Worm (Caenorhabditis elegans) whole organism, L3 larva: Measurements from ENCODE around the gene col-105.

ENCODE experiments used
- R02D3.7 ChIP-seq: fragments of 150-350 bp; optimal IDR thresholded peaks from 2 replicates; lab custom pipeline; 2014; ENCODE audit warnings: missing biosample characterization, missing genetic modification characterization
- ZK546.5 ChIP-seq: sonication (generic microtip); optimal IDR thresholded peaks from 2 replicates; lab custom pipeline; 2017; ENCODE audit warnings: missing biosample characterization, missing genetic modification characterization
- aly-2 ChIP-seq: fragments of 150-350 bp; optimal IDR thresholded peaks from 2 replicates; lab custom pipeline; 2014; ENCODE audit warnings: missing biosample characterization, missing genetic modification characterization
- ceh-16 ChIP-seq: sonication (generic microtip); optimal IDR thresholded peaks from 2 replicates; lab custom pipeline; 2017; ENCODE audit warnings: missing biosample characterization, missing genetic modification characterization
- ceh-28 ChIP-seq: fragments of 150-350 bp; optimal IDR thresholded peaks from 2 replicates; lab custom pipeline; 2014; ENCODE audit warnings: missing biosample characterization, missing genetic modification reagents, missing genetic modification characterization
- ceh-82 ChIP-seq: fragments of 150-350 bp; optimal IDR thresholded peaks from 2 replicates; lab custom pipeline; 2014; ENCODE audit warnings: missing biosample characterization, missing genetic modification characterization
- ceh-9 ChIP-seq: sonication (generic microtip); optimal IDR thresholded peaks from 2 replicates; lab custom pipeline; 2018; ENCODE audit warnings: missing biosample characterization, missing genetic modification characterization
- daf-12 ChIP-seq: fragments of 150-350 bp; optimal IDR thresholded peaks from 2 replicates; lab custom pipeline; 2014; ENCODE audit warnings: missing biosample characterization, missing genetic modification reagents, missing genetic modification characterization
- egl-27 ChIP-seq: sonication (generic microtip); optimal IDR thresholded peaks from 4 replicates; lab custom pipeline; 2017; ENCODE audit warnings: missing biosample characterization, missing genetic modification reagents, missing genetic modification characterization
- egl-5 ChIP-seq: fragments of 150-350 bp; optimal IDR thresholded peaks from 2 replicates; lab custom pipeline; 2017; ENCODE audit warnings: missing biosample characterization, missing genetic modification reagents, missing genetic modification characterization, inconsistent platforms
- elt-2 ChIP-seq: sonication (generic microtip); optimal IDR thresholded peaks from 2 replicates; lab custom pipeline; 2016; ENCODE audit warnings: missing genetic modification reagents, mild to moderate bottlenecking, missing genetic modification characterization, missing compliant biosample characterization
- elt-3 ChIP-seq, 3 experiments: fragments of 150-350 bp in 1 of 3; sonication (generic microtip) in 2 of 3; optimal IDR thresholded peaks; 2 replicates in 2 of 3; 4 replicates in 1 of 3; lab custom pipeline; 2014 to 2017; ENCODE audit warnings: missing biosample characterization in 3 of 3, missing genetic modification characterization in 3 of 3
- eor-1 ChIP-seq, 2 experiments: fragments of 150-350 bp; optimal IDR thresholded peaks; 2 replicates each; lab custom pipeline; 2014 to 2018; ENCODE audit warnings: missing biosample characterization in 2 of 2, missing genetic modification characterization in 2 of 2
- fkh-10 ChIP-seq: sonication (generic microtip); optimal IDR thresholded peaks from 2 replicates; lab custom pipeline; 2017; ENCODE audit warnings: missing biosample characterization, missing genetic modification reagents, missing genetic modification characterization
- fkh-2 ChIP-seq: fragments of 150-350 bp; optimal IDR thresholded peaks from 2 replicates; lab custom pipeline; 2014; ENCODE audit warnings: missing biosample characterization, missing genetic modification reagents, missing genetic modification characterization
- fos-1 ChIP-seq: fragments of 150-350 bp; optimal IDR thresholded peaks from 2 replicates; lab custom pipeline; 2014; ENCODE audit warnings: missing biosample characterization, missing genetic modification characterization
- hmg-11 ChIP-seq: sonication (generic microtip); optimal IDR thresholded peaks from 2 replicates; lab custom pipeline; 2016; ENCODE audit warnings: missing genetic modification characterization, missing compliant biosample characterization
- jun-1 ChIP-seq: fragments of 150-350 bp; optimal IDR thresholded peaks from 2 replicates; lab custom pipeline; 2014; ENCODE audit warnings: missing biosample characterization, missing genetic modification reagents, missing genetic modification characterization
- lin-15B ChIP-seq: fragments of 150-350 bp; optimal IDR thresholded peaks from 2 replicates; lab custom pipeline; 2014; ENCODE audit warnings: missing biosample characterization, missing genetic modification characterization
- lin-39 ChIP-seq: fragments of 150-350 bp; optimal IDR thresholded peaks from 2 replicates; lab custom pipeline; 2018; ENCODE audit warnings: missing biosample characterization, missing genetic modification reagents, missing genetic modification characterization
- lsy-12 ChIP-seq: sonication (generic microtip); optimal IDR thresholded peaks from 2 replicates; lab custom pipeline; 2016; ENCODE audit warnings: mild to moderate bottlenecking, missing genetic modification characterization, missing compliant biosample characterization
- mml-1 ChIP-seq: fragments of 150-350 bp; sonication (generic microtip); optimal IDR thresholded peaks from 3 replicates; lab custom pipeline; 2014; ENCODE audit warnings: missing biosample characterization, missing genetic modification characterization
- nhr-11 ChIP-seq: fragments of 150-350 bp; optimal IDR thresholded peaks from 2 replicates; lab custom pipeline; 2014; ENCODE audit warnings: missing biosample characterization, missing genetic modification characterization
- nhr-12 ChIP-seq: fragments of 150-350 bp; optimal IDR thresholded peaks from 2 replicates; lab custom pipeline; 2014; ENCODE audit warnings: missing biosample characterization, missing genetic modification characterization
- nhr-23 ChIP-seq: fragments of 150-350 bp; optimal IDR thresholded peaks from 2 replicates; lab custom pipeline; 2014; ENCODE audit warnings: missing biosample characterization, missing genetic modification reagents, missing genetic modification characterization
- nhr-237 ChIP-seq: fragments of 150-350 bp; optimal IDR thresholded peaks from 2 replicates; lab custom pipeline; 2014; ENCODE audit warnings: missing biosample characterization, missing genetic modification characterization
- nhr-28 ChIP-seq: fragments of 150-350 bp; optimal IDR thresholded peaks from 2 replicates; lab custom pipeline; 2014; ENCODE audit warnings: missing biosample characterization, missing genetic modification characterization
- nhr-43 ChIP-seq: sonication (generic microtip); optimal IDR thresholded peaks from 2 replicates; lab custom pipeline; 2016; ENCODE audit warnings: mild to moderate bottlenecking, missing genetic modification characterization, missing compliant biosample characterization; ENCODE audit not compliant: poor library complexity, severe bottlenecking
- nhr-67 ChIP-seq: fragments of 150-350 bp; optimal IDR thresholded peaks from 2 replicates; lab custom pipeline; 2014; ENCODE audit warnings: missing biosample characterization, missing genetic modification characterization
- nhr-76 ChIP-seq: fragments of 150-350 bp; sonication (generic microtip); optimal IDR thresholded peaks from 5 replicates; lab custom pipeline; 2014; ENCODE audit warnings: missing biosample characterization, missing genetic modification characterization
- nhr-77 ChIP-seq: fragments of 150-350 bp; optimal IDR thresholded peaks from 2 replicates; lab custom pipeline; 2014; ENCODE audit warnings: missing biosample characterization, missing genetic modification characterization
- pqm-1 ChIP-seq: fragments of 150-350 bp; optimal IDR thresholded peaks from 2 replicates; lab custom pipeline; 2017; ENCODE audit warnings: missing biosample characterization, missing genetic modification characterization, inconsistent platforms
- skn-1 ChIP-seq: fragments of 150-350 bp; optimal IDR thresholded peaks from 2 replicates; lab custom pipeline; 2014; ENCODE audit warnings: missing biosample characterization, missing genetic modification characterization
- unc-39 ChIP-seq: sonication (generic microtip); optimal IDR thresholded peaks from 4 replicates; lab custom pipeline; 2017; ENCODE audit warnings: missing biosample characterization, missing genetic modification characterization
- unc-62 ChIP-seq: fragments of 150-350 bp; sonication (generic microtip); optimal IDR thresholded peaks from 4 replicates; lab custom pipeline; 2014; ENCODE audit warnings: missing biosample characterization, missing genetic modification reagents, missing genetic modification characterization
- zag-1 ChIP-seq: fragments of 150-350 bp; optimal IDR thresholded peaks from 2 replicates; lab custom pipeline; 2014; ENCODE audit warnings: missing biosample characterization, missing genetic modification characterization
- ztf-11 ChIP-seq: fragments of 150-350 bp; optimal IDR thresholded peaks from 2 replicates; lab custom pipeline; 2014; ENCODE audit warnings: missing biosample characterization, missing genetic modification characterization
- ztf-4 ChIP-seq: fragments of 150-350 bp; optimal IDR thresholded peaks from 2 replicates; lab custom pipeline; 2014; ENCODE audit warnings: missing biosample characterization, missing genetic modification characterization

Gene col-105

ce11 chrIV:1359125-1359524 is at the start of gene col-105:
TSS of gene col-105 (minus strand) at chrIV:1359225.
- no peak for TF ChIP-seq egl-27 (tag; lab: Kevin White, UChicago)
- no peak for TF ChIP-seq egl-5 (tag; lab: Kevin White, UChicago)
- no peak for TF ChIP-seq mml-1 (tag; lab: Kevin White, UChicago)
- TF ChIP-seq nhr-67: no peak
- TF ChIP-seq nhr-11 (tag; lab: Kevin White, UChicago): no peak
- TF ChIP-seq hmg-11 (tag; lab: Kevin White, UChicago): no peak
- TF ChIP-seq pqm-1 (tag; lab: Kevin White, UChicago): no peak
- TF ChIP-seq nhr-23 (tag; lab: Kevin White, UChicago): no peak
- TF ChIP-seq ztf-4 (tag; lab: Kevin White, UChicago): no peak
- no peak for TF ChIP-seq nhr-76 (tag; lab: Kevin White, UChicago)
- no peak for TF ChIP-seq fkh-10 (GFP tag; lab: Kevin White, UChicago)
- TF ChIP-seq nhr-43 (tag; lab: Kevin White, UChicago): no peak
- TF ChIP-seq elt-3 (tag; optimal IDR thresholded peaks at IDR 0.05; lab: Kevin White, UChicago): no peak
- TF ChIP-seq fkh-2 (tag; lab: Kevin White, UChicago): no peak
- TF ChIP-seq unc-39 (tag; lab: Kevin White, UChicago): no peak
- no peak for TF ChIP-seq daf-12 (tag; lab: Kevin White, UChicago)
- TF ChIP-seq elt-2 (tag; lab: Kevin White, UChicago): no peak

- TF ChIP-seq ztf-11: no peak
- peak; percentile 93 for TF ChIP-seq ceh-28 (tag; lab: Kevin White, UChicago)
- TF ChIP-seq, all 47 proteins: peak for 1
Measured at ce11 chrIV:1408718-1409117, 49.7 kb upstream of the col-105 start.

ce11 chrIV:1408137-1408536 is 49.1 kb upstream of the col-105 start:
- TF ChIP-seq nhr-43 (tag; lab: Kevin White, UChicago) (no peak), ceh-28 (tag; lab: Kevin White, UChicago) (peak; percentile 98)

ce11 chrIV:1407507-1407906 is 48.5 kb upstream of the col-105 start:
- TF ChIP-seq mml-1 (tag; lab: Kevin White, UChicago): no peak
- TF ChIP-seq ceh-82 (tag; lab: Kevin White, UChicago): no peak
- no peak for TF ChIP-seq daf-12 (tag; lab: Kevin White, UChicago)
- peak; percentile 71 for TF ChIP-seq ceh-28 (tag; lab: Kevin White, UChicago)

ce11 chrIV:1407049-1407448 is 48.0 kb upstream of the col-105 start:
- TF ChIP-seq R02D3.7 (tag; lab: Kevin White, UChicago): no peak
- TF ChIP-seq fos-1 (tag; lab: Kevin White, UChicago): no peak
- no peak for TF ChIP-seq ztf-11
- no peak for TF ChIP-seq lsy-12 (tag; lab: Kevin White, UChicago)
- no peak for TF ChIP-seq unc-62
- TF ChIP-seq egl-27 (tag; lab: Kevin White, UChicago): no peak
- TF ChIP-seq ztf-4 (tag; lab: Kevin White, UChicago): no peak
- no peak for TF ChIP-seq fkh-2 (tag; lab: Kevin White, UChicago)
- no peak for TF ChIP-seq skn-1 (tag; lab: Kevin White, UChicago)
- no peak for TF ChIP-seq hmg-11 (tag; lab: Kevin White, UChicago)
- TF ChIP-seq nhr-76 (tag; lab: Kevin White, UChicago): no peak
- no peak for TF ChIP-seq nhr-77
- TF ChIP-seq zag-1 (tag; lab: Kevin White, UChicago): no peak
- TF ChIP-seq unc-39 (tag; lab: Kevin White, UChicago): no peak
- TF ChIP-seq jun-1 (tag; lab: Kevin White, UChicago): no peak
- no peak for TF ChIP-seq eor-1 (tag; optimal IDR thresholded peaks at IDR 0.05; lab: Kevin White, UChicago)

ce11 chrIV:1406267-1406666 is 47.2 kb upstream of the col-105 start, which contains the start of gene spp-31:
TSS of gene spp-31 (plus strand) at chrIV:1406567.
- no peak for TF ChIP-seq nhr-76 (tag; lab: Kevin White, UChicago)
- TF ChIP-seq zag-1 (tag; lab: Kevin White, UChicago): no peak
- TF ChIP-seq skn-1 (tag; lab: Kevin White, UChicago): no peak
- no peak for TF ChIP-seq nhr-237 (tag; lab: Kevin White, UChicago)
- no peak for TF ChIP-seq eor-1 (tag; optimal IDR thresholded peaks at IDR 0.05; lab: Kevin White, UChicago)
- TF ChIP-seq nhr-12 (tag; lab: Kevin White, UChicago): no peak
- no peak for TF ChIP-seq aly-2 (tag; lab: Kevin White, UChicago)
- no peak for TF ChIP-seq ZK546.5
- no peak for TF ChIP-seq jun-1 (tag; lab: Kevin White, UChicago)
- no peak for TF ChIP-seq ceh-16 (tag; lab: Kevin White, UChicago)
- TF ChIP-seq nhr-43 (tag; lab: Kevin White, UChicago): no peak
- TF ChIP-seq ceh-28 (tag; lab: Kevin White, UChicago): no peak
- no peak for TF ChIP-seq nhr-28 (tag; lab: Kevin White, UChicago)
- no peak for TF ChIP-seq ceh-9 (tag; lab: Kevin White, UChicago)
- TF ChIP-seq unc-39 (tag; lab: Kevin White, UChicago): no peak
- no peak for TF ChIP-seq fkh-10 (GFP tag; lab: Kevin White, UChicago)
- TF ChIP-seq lin-15B: no peak
- no peak for TF ChIP-seq elt-3 (tag; optimal IDR thresholded peaks at IDR 0.05; lab: Kevin White, UChicago)
- TF ChIP-seq lin-39 (tag; lab: Kevin White, UChicago): no peak
- TF ChIP-seq ceh-82 (tag; lab: Kevin White, UChicago): no peak
